Worm (Caenorhabditis elegans) whole organism, early embryonic: ENCODE results near the gene srh-23.

Experiments
- ceh-13 ChIP-seq: fragments of 200-800 bp; sonication (Bioruptor generic); optimal IDR thresholded peaks from 2 replicates; lab custom pipeline; 2018; ENCODE audit warnings: mild to moderate bottlenecking, missing genetic modification characterization, missing compliant biosample characterization
- ets-7 ChIP-seq: sonication (generic microtip); optimal IDR thresholded peaks from 2 replicates; lab custom pipeline; 2016; ENCODE audit warnings: missing genotype, missing genetic modification characterization, missing compliant biosample characterization
- flt-1 ChIP-seq: fragments of 200-800 bp; sonication (Bioruptor generic); IDR thresholded peaks from 2 replicates; pipeline ENCODE4 v1.3.6; 2022; ENCODE audit warnings: missing genetic modification characterization, missing compliant biosample characterization
- hmbx-1 ChIP-seq: sonication (generic microtip); optimal IDR thresholded peaks from 2 replicates; lab custom pipeline; 2016; ENCODE audit warnings: mild to moderate bottlenecking, missing genetic modification characterization, missing compliant biosample characterization
- hmg-4 ChIP-seq: fragments of 200-800 bp; sonication (Bioruptor generic); optimal IDR thresholded peaks from 2 replicates; lab custom pipeline; 2018; ENCODE audit warnings: mild to moderate bottlenecking, missing genetic modification characterization, missing compliant biosample characterization
- hnd-1 ChIP-seq: sonication (generic microtip); optimal IDR thresholded peaks from 2 replicates; lab custom pipeline; 2016; ENCODE audit warnings: missing genetic modification characterization, missing compliant biosample characterization
- scrt-1 ChIP-seq: fragments of 200-800 bp; sonication (Bioruptor generic); IDR thresholded peaks from 2 replicates; pipeline ENCODE4 v1.3.6; 2022; ENCODE audit warnings: missing genetic modification characterization, missing compliant biosample characterization
- sea-1 ChIP-seq: fragments of 200-800 bp; sonication (Bioruptor generic); conservative IDR thresholded peaks from 2 replicates; pipeline ENCODE4 v1.3.6; 2022; ENCODE audit warnings: missing genetic modification characterization, missing compliant biosample characterization
- tbx-11 ChIP-seq: fragments of 200-800 bp; sonication (Bioruptor generic); IDR thresholded peaks from 2 replicates; pipeline ENCODE4 v1.3.6; 2022; ENCODE audit warnings: missing genetic modification characterization, missing compliant biosample characterization
- tbx-37 ChIP-seq: fragments of 200-800 bp; sonication (Bioruptor generic); conservative IDR thresholded peaks from 2 replicates; pipeline ENCODE4 v1.3.6; 2022; ENCODE audit warnings: missing genetic modification reagents, missing genetic modification characterization, missing compliant biosample characterization

- TF ChIP-seq hmbx-1 (no peak), hnd-1 (no peak), tbx-11 (GFP tag; lab: Robert Waterston, UW) (no peak), ceh-13 (no peak), hmg-4 (GFP tag; lab: Kevin White, UChicago) (no peak), sea-1 (GFP tag; lab: Robert Waterston, UW) (no peak), scrt-1 (GFP tag; lab: Robert Waterston, UW) (no peak), ets-7 (tag; lab: Kevin White, UChicago) (no peak), tbx-37 (no peak), flt-1 (GFP tag; lab: Robert Waterston, UW) (no peak)
Measured at ce11 chrV:4877587-4877986, 43.3 kb upstream of the srh-23 start, which contains the start of gene T19H12.6.
